Worm (Caenorhabditis elegans) whole organism, L2 larva: ENCODE results near the gene pptr-1.

Experiments used
- ZK546.5 ChIP-seq: sonication (generic microtip); optimal IDR thresholded peaks from 2 replicates; lab custom pipeline; 2017; ENCODE audit warnings: missing biosample characterization, missing genetic modification characterization
- alr-1 ChIP-seq: fragments of 150-350 bp; optimal IDR thresholded peaks from 2 replicates; lab custom pipeline; 2014; ENCODE audit warnings: missing biosample characterization, missing genetic modification characterization
- aly-2 ChIP-seq: fragments of 150-350 bp; optimal IDR thresholded peaks from 2 replicates; lab custom pipeline; 2014; ENCODE audit warnings: missing biosample characterization, missing genetic modification characterization
- elt-1 ChIP-seq: fragments of 150-350 bp; optimal IDR thresholded peaks from 2 replicates; lab custom pipeline; 2014; ENCODE audit warnings: missing biosample characterization, missing genetic modification characterization
- elt-3 ChIP-seq: sonication (generic microtip); optimal IDR thresholded peaks from 2 replicates; lab custom pipeline; 2017; ENCODE audit warnings: missing biosample characterization, missing genetic modification characterization
- fos-1 ChIP-seq: fragments of 150-350 bp; optimal IDR thresholded peaks from 2 replicates; lab custom pipeline; 2014; ENCODE audit warnings: missing biosample characterization, missing genetic modification characterization
- lin-39 ChIP-seq: fragments of 150-350 bp; optimal IDR thresholded peaks from 2 replicates; lab custom pipeline; 2014; ENCODE audit warnings: missing biosample characterization, missing genetic modification reagents, missing genetic modification characterization
- mdl-1 ChIP-seq, 2 experiments: fragments of 150-350 bp in 1 of 2; sonication (generic microtip) in 1 of 2; optimal IDR thresholded peaks; 2 replicates each; lab custom pipeline; 2017; ENCODE audit warnings: missing biosample characterization in 2 of 2, missing genetic modification characterization in 2 of 2
- nhr-12 ChIP-seq: fragments of 150-350 bp; optimal IDR thresholded peaks from 2 replicates; lab custom pipeline; 2014; ENCODE audit warnings: missing biosample characterization, missing genetic modification characterization
- nhr-129 ChIP-seq: fragments of 150-350 bp; optimal IDR thresholded peaks from 2 replicates; lab custom pipeline; 2014; ENCODE audit warnings: missing biosample characterization, missing genetic modification characterization
- nhr-237 ChIP-seq: fragments of 150-350 bp; optimal IDR thresholded peaks from 2 replicates; lab custom pipeline; 2014; ENCODE audit warnings: missing biosample characterization, missing genetic modification characterization
- nhr-25 ChIP-seq: fragments of 150-350 bp; sonication (generic microtip); optimal IDR thresholded peaks from 3 replicates; lab custom pipeline; 2014; ENCODE audit warnings: missing biosample characterization, missing genetic modification characterization
- ztf-11 ChIP-seq: sonication (generic microtip); optimal IDR thresholded peaks from 2 replicates; lab custom pipeline; 2017; ENCODE audit warnings: missing biosample characterization, missing genetic modification characterization

DNA sequence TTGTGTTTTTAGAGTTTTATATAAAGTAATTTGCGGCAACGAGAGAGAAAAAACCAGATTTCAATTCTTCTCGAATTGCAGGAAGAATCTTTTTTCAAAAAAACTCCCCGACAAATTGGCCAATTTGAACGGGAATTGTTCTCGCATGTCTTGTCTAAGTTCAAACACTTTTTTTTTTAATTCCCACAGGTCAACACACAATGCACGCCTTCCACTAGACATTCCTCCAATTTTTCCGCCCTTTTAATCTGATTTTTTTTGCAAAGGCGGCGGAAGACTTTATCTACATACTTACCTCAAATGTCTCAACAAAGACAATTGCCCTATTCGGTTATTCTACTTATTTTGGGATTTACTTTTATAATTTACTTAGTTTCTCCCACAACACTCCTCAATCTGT is 50.3 kb downstream of the pptr-1 start, which contains the start of gene F26D2.3:
- no peak for TF ChIP-seq nhr-237 (tag; lab: Kevin White, UChicago)
- no peak for TF ChIP-seq aly-2 (tag; lab: Kevin White, UChicago)
- no peak for TF ChIP-seq elt-1 (tag; lab: Kevin White, UChicago)
- no peak for TF ChIP-seq mdl-1 (tag; optimal IDR thresholded peaks at IDR 0.05; lab: Kevin White, UChicago)
- TF ChIP-seq lin-39 (tag; lab: Kevin White, UChicago) = no peak
- no peak for TF ChIP-seq nhr-25 (tag; lab: Kevin White, UChicago)
- no peak for TF ChIP-seq nhr-12 (tag; lab: Kevin White, UChicago)
- no peak for TF ChIP-seq ztf-11 (tag; lab: Kevin White, UChicago)
- no peak for TF ChIP-seq nhr-129 (tag; lab: Kevin White, UChicago)
- no peak for TF ChIP-seq fos-1 (tag; lab: Kevin White, UChicago)
- no peak for TF ChIP-seq ZK546.5 (tag; lab: Kevin White, UChicago)
- no peak for TF ChIP-seq elt-3
- no peak for TF ChIP-seq alr-1 (tag; lab: Kevin White, UChicago)
